Worm (Caenorhabditis elegans) whole organism, late embryonic: ENCODE measurements around the gene Y27F2A.6.
"Not testable (repeated sequence)": the region's sequence is repeated elsewhere in the genome, so short reads cannot be mapped to it uniquely, and the experiment has no call there.

ENCODE experiments used
- C38D4.7 ChIP-seq: fragments of 200-800 bp; sonication (Bioruptor generic); optimal IDR thresholded peaks from 2 replicates; lab custom pipeline; 2018; ENCODE audit warnings: mild to moderate bottlenecking, missing genetic modification characterization, moderate library complexity, missing compliant biosample characterization
- F13H6.1 ChIP-seq: sonication (generic microtip); optimal IDR thresholded peaks from 2 replicates; lab custom pipeline; 2016; ENCODE audit warnings: missing genetic modification characterization, missing compliant biosample characterization
- K02D7.2 ChIP-seq: sonication (generic microtip); optimal IDR thresholded peaks from 2 replicates; lab custom pipeline; 2017; ENCODE audit warnings: mild to moderate bottlenecking, missing genetic modification characterization, missing compliant biosample characterization
- K09A11.1 ChIP-seq: sonication (generic microtip); optimal IDR thresholded peaks from 2 replicates; lab custom pipeline; 2017; ENCODE audit warnings: antibody characterized with exemption, mild to moderate bottlenecking, missing genetic modification characterization, missing compliant biosample characterization; ENCODE audit not compliant: insufficient read depth
- Y22D7AL.16 ChIP-seq: sonication (generic microtip); optimal IDR thresholded peaks from 2 replicates; lab custom pipeline; 2016; ENCODE audit warnings: missing genetic modification characterization, missing compliant biosample characterization
- ahr-1 ChIP-seq: sonication (generic microtip); optimal IDR thresholded peaks from 2 replicates; lab custom pipeline; 2016; ENCODE audit warnings: missing genetic modification characterization, missing compliant biosample characterization
- ceh-14 ChIP-seq: sonication (generic microtip); optimal IDR thresholded peaks from 2 replicates; lab custom pipeline; 2016; ENCODE audit warnings: missing genotype, missing genetic modification characterization, missing compliant biosample characterization
- ceh-19 ChIP-seq: fragments of 200-800 bp; sonication (Bioruptor generic); optimal IDR thresholded peaks from 2 replicates; lab custom pipeline; 2018; ENCODE audit warnings: mild to moderate bottlenecking, missing genetic modification characterization, missing compliant biosample characterization
- ceh-24 ChIP-seq: sonication (generic microtip); optimal IDR thresholded peaks from 2 replicates; lab custom pipeline; 2016; ENCODE audit warnings: mild to moderate bottlenecking, missing genetic modification characterization, missing compliant biosample characterization
- ceh-34 ChIP-seq: sonication (generic microtip); optimal IDR thresholded peaks from 2 replicates; lab custom pipeline; 2016; ENCODE audit warnings: mild to moderate bottlenecking, missing genetic modification characterization, missing compliant biosample characterization
- ceh-48 ChIP-seq: sonication (generic microtip); optimal IDR thresholded peaks from 2 replicates; lab custom pipeline; 2016; ENCODE audit warnings: missing genetic modification characterization, inconsistent platforms, missing compliant biosample characterization
- elt-2 ChIP-seq: sonication (generic microtip); optimal IDR thresholded peaks from 2 replicates; lab custom pipeline; 2016; ENCODE audit warnings: missing genetic modification reagents, missing genetic modification characterization, missing compliant biosample characterization
- elt-4 ChIP-seq: sonication (generic microtip); optimal IDR thresholded peaks from 2 replicates; lab custom pipeline; 2016; ENCODE audit warnings: missing genetic modification characterization, missing compliant biosample characterization
- eyg-1 ChIP-seq: sonication (generic microtip); optimal IDR thresholded peaks from 2 replicates; lab custom pipeline; 2016; ENCODE audit warnings: missing genotype, missing genetic modification characterization, missing compliant biosample characterization
- fkh-10 ChIP-seq: fragments of 150-350 bp; optimal IDR thresholded peaks from 2 replicates; lab custom pipeline; 2014; ENCODE audit warnings: missing biosample characterization, missing genetic modification reagents, missing genetic modification characterization
- hlh-13 ChIP-seq: fragments of 200-800 bp; sonication (Bioruptor generic); optimal IDR thresholded peaks from 2 replicates; lab custom pipeline; 2018; ENCODE audit warnings: mild to moderate bottlenecking, missing genetic modification characterization, missing compliant biosample characterization
- hlh-30 ChIP-seq: sonication (generic microtip); optimal IDR thresholded peaks from 2 replicates; lab custom pipeline; 2017; ENCODE audit warnings: antibody characterized with exemption, missing genetic modification characterization, missing compliant biosample characterization; ENCODE audit not compliant: insufficient read depth
- hlh-6 ChIP-seq: sonication (generic microtip); optimal IDR thresholded peaks from 2 replicates; lab custom pipeline; 2016; ENCODE audit warnings: missing genotype, missing genetic modification characterization, missing compliant biosample characterization
- lim-6 ChIP-seq: sonication (generic microtip); optimal IDR thresholded peaks from 2 replicates; lab custom pipeline; 2016; ENCODE audit warnings: missing genetic modification characterization, missing compliant biosample characterization
- lin-11 ChIP-seq: fragments of 200-800 bp; sonication (Bioruptor generic); optimal IDR thresholded peaks from 2 replicates; lab custom pipeline; 2018; ENCODE audit warnings: mild to moderate bottlenecking, missing genetic modification characterization, missing compliant biosample characterization
- mec-3 ChIP-seq: sonication (generic microtip); optimal IDR thresholded peaks from 2 replicates; lab custom pipeline; 2016; ENCODE audit warnings: borderline replicate concordance, missing genetic modification characterization, missing compliant biosample characterization
- nfya-1 ChIP-seq: sonication (generic microtip); optimal IDR thresholded peaks from 2 replicates; lab custom pipeline; 2017; ENCODE audit warnings: missing genetic modification characterization, mild to moderate bottlenecking, missing compliant biosample characterization, antibody characterized with exemption, moderate library complexity
- npax-4 ChIP-seq: sonication (generic microtip); optimal IDR thresholded peaks from 2 replicates; lab custom pipeline; 2016; ENCODE audit warnings: missing genetic modification characterization, missing compliant biosample characterization
- odd-2 ChIP-seq: sonication (generic microtip); optimal IDR thresholded peaks from 2 replicates; lab custom pipeline; 2017; ENCODE audit warnings: antibody characterized with exemption, mild to moderate bottlenecking, missing genetic modification characterization, missing compliant biosample characterization
- pat-9 ChIP-seq: fragments of 200-800 bp; sonication (Bioruptor generic); optimal IDR thresholded peaks from 2 replicates; lab custom pipeline; 2018; ENCODE audit warnings: mild to moderate bottlenecking, missing genetic modification characterization, moderate library complexity, missing compliant biosample characterization
- pax-1 ChIP-seq: fragments of 150-350 bp; optimal IDR thresholded peaks from 2 replicates; lab custom pipeline; 2014; ENCODE audit warnings: missing biosample characterization, missing genetic modification characterization
- pha-2 ChIP-seq: sonication (generic microtip); optimal IDR thresholded peaks from 2 replicates; lab custom pipeline; 2017; ENCODE audit warnings: mild to moderate bottlenecking, missing genetic modification characterization, missing compliant biosample characterization
- pha-4 ChIP-seq: fragments of 150-350 bp; optimal IDR thresholded peaks from 2 replicates; lab custom pipeline; 2018; ENCODE audit warnings: missing biosample characterization, missing genetic modification reagents, missing genetic modification characterization
- rnt-1 ChIP-seq: sonication (generic microtip); optimal IDR thresholded peaks from 2 replicates; lab custom pipeline; 2016; ENCODE audit warnings: missing genetic modification characterization, missing compliant biosample characterization
- sox-2 ChIP-seq: fragments of 200-800 bp; sonication (Bioruptor generic); IDR thresholded peaks from 2 replicates; pipeline ENCODE4 v1.3.6; 2022; ENCODE audit warnings: missing genetic modification reagents, missing genetic modification characterization, missing compliant biosample characterization
- tbx-7 ChIP-seq: sonication (generic microtip); optimal IDR thresholded peaks from 2 replicates; lab custom pipeline; 2016; ENCODE audit warnings: missing genotype, missing genetic modification characterization, missing compliant biosample characterization
- unc-3 ChIP-seq, 2 experiments: fragments of 200-800 bp in 1 of 2; sonication (Bioruptor generic) in 1 of 2; sonication (generic microtip) in 1 of 2; conservative IDR thresholded peaks in 1 of 2; optimal IDR thresholded peaks in 1 of 2; 2 replicates each; pipeline versions ENCODE4 v1.3.6 to Lab custom; 2016 to 2022; ENCODE audit warnings: missing compliant biosample characterization in 2 of 2, missing genetic modification characterization in 2 of 2, missing genetic modification reagents in 1 of 2
- unc-42 ChIP-seq: sonication (generic microtip); optimal IDR thresholded peaks from 2 replicates; lab custom pipeline; 2016; ENCODE audit warnings: missing genotype, missing genetic modification characterization, missing compliant biosample characterization

Y27F2A.6 gene

ce11 chrII:3224631-3225030 is 41.4 kb upstream of the Y27F2A.6 start, which contains the start of gene ZC239.15:
Gene ZC239.15 (minus strand): TSS chrII:3224731.
- no peak for TF ChIP-seq ahr-1

- TF ChIP-seq ceh-19 (GFP tag; lab: Kevin White, UChicago) (no peak), ceh-34 (no peak), pha-2 (tag; lab: Kevin White, UChicago) (no peak), npax-4 (no peak), unc-42 (tag; lab: Kevin White, UChicago) (no peak)
Observed at ce11 chrII:3222686-3223085, 39.5 kb upstream of the Y27F2A.6 start, which contains the start of gene ZC239.13. Gene ZC239.13 (minus strand): TSS chrII:3222839.

ce11 chrII:3221730-3222129 is 38.5 kb upstream of the Y27F2A.6 start, which contains the start of gene ZC239.14:
Gene ZC239.14 (minus strand): TSS chrII:3222034.
- TF ChIP-seq Y22D7AL.16 (tag; lab: Kevin White, UChicago) (no peak), hlh-30 (tag; lab: Kevin White, UChicago) (no peak), unc-3 (GFP tag; conservative IDR thresholded peaks at IDR 0.05; lab: Robert Waterston, UW) (no peak), unc-3 (tag; optimal IDR thresholded peaks at IDR 0.05; lab: Kevin White, UChicago) (no peak), K09A11.1 (tag; lab: Kevin White, UChicago) (no peak), unc-42 (tag; lab: Kevin White, UChicago) (no peak), eyg-1 (tag; lab: Kevin White, UChicago) (no peak), lim-6 (tag; lab: Kevin White, UChicago) (no peak), K02D7.2 (tag; lab: Kevin White, UChicago) (no peak), pax-1 (tag; lab: Kevin White, UChicago) (no peak), nfya-1 (tag; lab: Kevin White, UChicago) (no peak)

DNA sequence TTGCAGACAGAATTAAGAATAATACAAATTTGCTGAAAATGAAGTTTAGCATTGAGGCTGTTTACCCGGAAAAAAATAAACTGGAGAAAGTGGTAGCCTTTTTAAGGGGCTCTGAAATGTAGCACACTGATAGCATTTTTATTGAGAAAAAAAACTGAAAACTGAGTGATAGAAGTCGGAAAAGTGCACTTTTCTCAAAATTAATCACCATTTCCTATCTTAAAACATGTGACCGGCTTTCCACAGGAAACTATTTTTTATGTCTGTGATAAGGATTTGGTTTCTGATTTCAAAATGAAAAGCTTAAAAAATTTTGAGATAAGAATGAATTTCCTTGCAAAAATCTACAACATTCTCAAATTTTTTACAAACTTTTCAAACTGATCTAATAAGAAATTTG is 37.5 kb upstream of the Y27F2A.6 start, which contains the start of gene ZC239.22:
ZC239.22 (minus strand) TSS at position 101 of the 400 bp plus-strand sequence.
- TF ChIP-seq Y22D7AL.16 (tag; lab: Kevin White, UChicago) (no peak), hlh-13 (GFP tag; lab: Kevin White, UChicago) (no peak), elt-2 (tag; lab: Kevin White, UChicago) (no peak), pha-4 (tag; lab: Kevin White, UChicago) (no peak), fkh-10 (no peak), elt-4 (tag; lab: Kevin White, UChicago) (no peak)

ce11 chrII:3215762-3216161 is 32.6 kb upstream of the Y27F2A.6 start, which contains the start of gene ZC239.3:
Gene ZC239.3 (plus strand): TSS chrII:3216062.
- not testable (repeated sequence) for TF ChIP-seq lin-11, eyg-1, Y22D7AL.16 (tag; lab: Kevin White, UChicago)

DNA sequence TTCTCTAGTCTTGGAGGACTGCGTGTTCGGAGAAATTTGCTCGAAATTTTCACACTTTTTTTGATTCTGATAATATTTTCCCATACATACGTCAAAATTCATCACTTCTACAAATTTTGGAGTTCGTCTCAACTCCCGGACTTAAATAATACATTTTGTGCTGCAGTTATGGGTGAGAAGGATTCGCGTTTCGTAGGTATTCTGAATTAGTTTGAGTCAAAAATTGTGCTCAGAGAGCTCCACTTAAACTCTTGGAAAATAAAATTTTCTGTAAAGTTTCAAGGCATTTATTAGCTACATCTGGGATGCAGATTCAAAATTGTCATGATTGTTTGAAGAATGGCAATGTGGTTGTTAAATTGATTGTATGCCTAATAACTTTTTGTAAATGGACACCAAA is 30.7 kb upstream of the Y27F2A.6 start, which contains the start of gene ZC239.4:
ZC239.4 (plus strand) TSS at position 301 of the 400 bp plus-strand sequence.
- TF ChIP-seq ceh-48 (no peak), unc-3 (GFP tag; conservative IDR thresholded peaks at IDR 0.05; lab: Robert Waterston, UW) (no peak), unc-3 (tag; optimal IDR thresholded peaks at IDR 0.05; lab: Kevin White, UChicago) (no peak), K02D7.2 (tag; lab: Kevin White, UChicago) (no peak), npax-4 (no peak), ceh-14 (tag; lab: Kevin White, UChicago) (no peak), fkh-10 (no peak), hlh-6 (tag; lab: Kevin White, UChicago) (no peak), C38D4.7 (no peak), odd-2 (tag; lab: Kevin White, UChicago) (no peak), rnt-1 (no peak), pat-9 (tag; lab: Kevin White, UChicago) (no peak), ceh-19 (GFP tag; lab: Kevin White, UChicago) (no peak), sox-2 (GFP tag; lab: Robert Waterston, UW) (no peak), F13H6.1 (tag; lab: Kevin White, UChicago) (no peak), ceh-24 (tag; lab: Kevin White, UChicago) (no peak), tbx-7 (tag; lab: Kevin White, UChicago) (no peak), mec-3 (tag; lab: Kevin White, UChicago) (no peak), lim-6 (tag; lab: Kevin White, UChicago) (no peak)
- TF ChIP-seq, all 69 proteins: peak for 0
